Worm (Caenorhabditis elegans): ENCODE measurements around the gene clec-88.

- no peak for TF ChIP-seq ceh-36 (tag; optimal IDR thresholded peaks at IDR 0.05)
- TF ChIP-seq sea-1 (GFP tag; conservative IDR thresholded peaks at IDR 0.05), result no peak
- TF ChIP-seq ama-1 (optimal IDR thresholded peaks at IDR 0.05), result no peak
- no peak for TF ChIP-seq tbx-37 (GFP tag; conservative IDR thresholded peaks at IDR 0.05)
- TF ChIP-seq pes-1 (GFP tag; IDR thresholded peaks at IDR 0.05), result no peak
- no peak for TF ChIP-seq hmbx-1 (tag; optimal IDR thresholded peaks at IDR 0.05)
- no peak for TF ChIP-seq scrt-1 (GFP tag; IDR thresholded peaks at IDR 0.05)
- TF ChIP-seq flt-1 (GFP tag; IDR thresholded peaks at IDR 0.05), result no peak
- no peak for TF ChIP-seq hmg-4 (GFP tag; optimal IDR thresholded peaks at IDR 0.05)
- TF ChIP-seq ceh-13 (GFP tag; optimal IDR thresholded peaks at IDR 0.05), result no peak
These were observed 38.2 kb upstream of the clec-88 start for ce11 chrII:6327317-6327716.

All from whole organism, early embryonic.